Fruit fly (Drosophila melanogaster): ENCODE data around the gene Cdc16.

Cdc16 gene

DNA sequence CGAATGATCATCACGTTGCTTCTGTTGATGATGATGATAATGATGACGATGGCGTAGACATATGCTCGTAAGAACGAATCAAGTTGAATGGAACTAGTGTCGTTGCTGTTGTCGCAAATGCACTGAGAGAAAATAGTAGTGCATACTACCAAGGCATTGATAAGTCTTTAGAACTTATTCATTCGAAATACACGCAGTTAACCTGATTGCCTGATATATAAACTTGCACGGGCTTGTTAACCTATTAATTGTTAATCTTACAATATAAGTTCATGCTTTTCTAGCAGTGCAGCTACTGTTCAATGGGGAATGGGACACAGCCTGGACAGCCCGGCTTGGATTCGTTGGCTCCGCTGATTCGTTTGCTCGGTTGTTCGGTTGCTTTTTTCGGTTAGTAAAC, 45.3 kb downstream of the Cdc16 start (continued):
- TF ChIP-seq svp (GFP tag) (no peak), fd59A (GFP tag; optimal IDR thresholded peaks at IDR 0.05) (peak; percentile 97), spab (GFP tag; optimal IDR thresholded peaks at IDR 0.05) (peak; percentile 98), CG6276 (GFP tag; optimal IDR thresholded peaks at IDR 0.05) (peak; percentile 95), dsx (GFP tag; optimal IDR thresholded peaks at IDR 0.05; ENCODE audit: poor library complexity, severe bottlenecking) (peak; percentile 96), Sox102F (GFP tag; optimal IDR thresholded peaks at IDR 0.05) (peak; percentile 47), CG3032 (tag; optimal IDR thresholded peaks at IDR 0.05) (peak; percentile 97), Met (GFP tag; optimal IDR thresholded peaks at IDR 0.05) (peak; percentile 49), achi (GFP tag; optimal IDR thresholded peaks at IDR 0.05) (peak; percentile 93), Lpt (GFP tag; optimal IDR thresholded peaks at IDR 0.05) (peak; percentile 96), Hr38 (GFP tag; optimal IDR thresholded peaks at IDR 0.05) (peak; percentile 43)

DNA sequence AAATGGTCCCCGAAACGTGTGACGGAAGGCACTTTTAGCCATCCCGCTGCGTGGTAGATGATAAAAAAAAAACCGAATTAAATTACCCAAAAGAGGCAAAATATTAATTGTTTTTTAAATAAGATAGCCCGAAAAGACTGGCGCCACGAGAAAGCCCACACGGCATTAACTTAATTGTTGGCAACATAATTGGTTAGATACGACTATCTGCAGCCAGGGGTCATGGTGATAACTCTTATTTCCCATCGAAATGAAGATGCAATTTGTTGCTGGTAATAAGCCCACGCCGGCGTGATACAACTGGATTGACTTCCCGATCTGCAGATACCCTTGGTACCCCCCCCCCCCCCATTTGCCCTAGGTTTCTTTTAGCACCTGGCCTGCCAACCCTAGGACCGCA, 46.7 kb downstream of the Cdc16 start:
- peak; percentile 27 for TF ChIP-seq svp (GFP tag)
- TF ChIP-seq CG32006 (GFP tag; optimal IDR thresholded peaks at IDR 0.05) = no peak
- TF ChIP-seq fkh (GFP tag; optimal IDR thresholded peaks at IDR 0.05) = no peak
- TF ChIP-seq CG3032 (tag; optimal IDR thresholded peaks at IDR 0.05) = no peak
- TF ChIP-seq Sox15 (GFP tag; optimal IDR thresholded peaks at IDR 0.05) = no peak
- no peak for TF ChIP-seq Gug (GFP tag; IDR thresholded peaks at IDR 0.05)
- TF ChIP-seq CG8319 (GFP tag; optimal IDR thresholded peaks at IDR 0.05) = no peak
- no peak for TF ChIP-seq net (GFP tag; optimal IDR thresholded peaks at IDR 0.05)

DNA sequence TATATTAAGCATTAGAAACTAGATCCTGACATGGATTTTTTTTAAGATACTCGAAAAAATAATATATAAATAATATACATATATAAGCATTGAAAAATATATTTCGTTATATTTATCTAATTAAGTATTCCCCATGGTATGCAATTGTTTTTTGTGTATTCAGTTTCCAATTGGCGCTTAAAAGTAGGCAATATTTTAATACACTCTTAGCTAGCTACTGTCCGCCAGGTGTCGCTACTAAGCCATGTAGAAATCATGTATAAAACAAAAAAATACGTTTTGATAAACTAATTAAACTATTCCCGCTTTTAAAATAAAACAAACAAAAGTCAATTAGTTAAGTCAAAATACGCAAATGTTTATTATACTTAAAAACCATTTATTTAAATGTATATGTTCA, 50.3 kb downstream of the Cdc16 start:
- TF ChIP-seq svp (GFP tag) = peak; percentile 57
- peak; percentile 79 for TF ChIP-seq Eip78C (GFP tag)
- TF ChIP-seq salr (GFP tag; optimal IDR thresholded peaks at IDR 0.05) = peak in 1 of 2 experiments; percentile 11
- TF ChIP-seq lz (GFP tag; optimal IDR thresholded peaks at IDR 0.05) = peak; percentile 24
- TF ChIP-seq CG3919 (GFP tag; optimal IDR thresholded peaks at IDR 0.05) = peak; percentile 66
- TF ChIP-seq Sox14 (GFP tag; optimal IDR thresholded peaks at IDR 0.05) = peak; percentile 27
- TF ChIP-seq CG8119 (GFP tag; IDR thresholded peaks at IDR 0.05) = no peak
- peak; percentile 30 for TF ChIP-seq achi (GFP tag; optimal IDR thresholded peaks at IDR 0.05)
- TF ChIP-seq CG10669 (GFP tag; optimal IDR thresholded peaks at IDR 0.05) = peak; percentile 11
- TF ChIP-seq Sox102F (GFP tag; optimal IDR thresholded peaks at IDR 0.05) = peak; percentile 7
- TF ChIP-seq pdm3 (GFP tag; optimal IDR thresholded peaks at IDR 0.05) = peak; percentile 59
- peak; percentile 11 for TF ChIP-seq Ets96B (tag; optimal IDR thresholded peaks at IDR 0.05)
- no peak for TF ChIP-seq eg (GFP tag; IDR thresholded peaks at IDR 0.05)
- no peak for TF ChIP-seq Hr38 (GFP tag; optimal IDR thresholded peaks at IDR 0.05)
- peak; percentile 46 for TF ChIP-seq acj6 (GFP tag; optimal IDR thresholded peaks at IDR 0.05)
- TF ChIP-seq CG7368 (GFP tag; optimal IDR thresholded peaks at IDR 0.05) = no peak
- TF ChIP-seq Blimp-1 (GFP tag; optimal IDR thresholded peaks at IDR 0.05) = no peak
- peak; percentile 7 for TF ChIP-seq Hr39 (GFP tag; optimal IDR thresholded peaks at IDR 0.05)
- peak; percentile 60 for TF ChIP-seq Met (GFP tag; optimal IDR thresholded peaks at IDR 0.05)
- TF ChIP-seq Hr4 (GFP tag; optimal IDR thresholded peaks at IDR 0.05) = peak; percentile 40
- peak; percentile 36 for TF ChIP-seq CG32006 (GFP tag; optimal IDR thresholded peaks at IDR 0.05)
- peak; percentile 34 for TF ChIP-seq cyc (GFP tag; optimal IDR thresholded peaks at IDR 0.05)
- peak; percentile 11 for TF ChIP-seq fkh (GFP tag; optimal IDR thresholded peaks at IDR 0.05)
- peak; percentile 42 for TF ChIP-seq esn (GFP tag; optimal IDR thresholded peaks at IDR 0.05)
- peak; percentile 55 for TF ChIP-seq topi (GFP tag; optimal IDR thresholded peaks at IDR 0.05)
- peak; percentile 11 for TF ChIP-seq CG31627 (GFP tag; optimal IDR thresholded peaks at IDR 0.05)
- TF ChIP-seq CG34406 (GFP tag; optimal IDR thresholded peaks at IDR 0.05) = no peak
- TF ChIP-seq CG3032 (tag; optimal IDR thresholded peaks at IDR 0.05) = peak; percentile 20
- TF ChIP-seq CG10631 (GFP tag; optimal IDR thresholded peaks at IDR 0.05) = no peak

Data from whole organism, prepupa.